Comparison of ENCODE assay signal across 4 fruit fly cellular contexts in genomic region chr3L:3928205-3928942, dm6.
TF ChIP-seq lines count a peak whose summit lies in the region.

No protein-coding gene starts in this region.

TF ChIP-seq in whole organism, adult, 20 proteins besides CTCF, POLR2A, EP300 and RAD21 (continued from another document):
- TF ChIP-seq CG7045 (GFP tag; optimal IDR thresholded peaks at IDR 0.05; lab: Kevin White, UChicago) (peak; percentile 96), ovo (GFP tag; optimal IDR thresholded peaks at IDR 0.05; lab: Kevin White, UChicago) (peak; percentile 92)

TF ChIP-seq in whole organism, embryonic, 481 proteins besides CTCF, POLR2A, EP300 and RAD21 (continued from another document and continues in another):
- TF ChIP-seq dati (GFP tag; IDR thresholded peaks at IDR 0.05; lab: Robert Waterston, UW) (peak; percentile 47; the same call in 1 of the 2 replicates), CG7745 (tag; optimal IDR thresholded peaks at IDR 0.05; lab: Kevin White, UChicago) (no peak), Sin3A (optimal IDR thresholded peaks at IDR 0.05; lab: Kevin White, UChicago) (no peak), CG30020 (tag; optimal IDR thresholded peaks at IDR 0.05; lab: Kevin White, UChicago) (no peak), bigmax (GFP tag; optimal IDR thresholded peaks at IDR 0.05; lab: Kevin White, UChicago) (no peak), rib (GFP tag; IDR thresholded peaks at IDR 0.05; lab: Robert Waterston, UW) (peak; percentile 94), CG14050 (GFP tag; IDR thresholded peaks at IDR 0.05; lab: Robert Waterston, UW) (peak; percentile 82), lbe (GFP tag; optimal IDR thresholded peaks at IDR 0.05; lab: Kevin White, UChicago) (peak; percentile 87), btn (GFP tag; optimal IDR thresholded peaks at IDR 0.05; lab: Kevin White, UChicago) (peak; percentile 45), danr (GFP tag; IDR thresholded peaks at IDR 0.05; lab: Robert Waterston, UW) (peak; percentile 77), Max (GFP tag; optimal IDR thresholded peaks at IDR 0.05; lab: Kevin White, UChicago) (peak; percentile 78), CG2678 (tag; optimal IDR thresholded peaks at IDR 0.05; lab: Kevin White, UChicago) (peak; percentile 94), CG3838 (GFP tag; optimal IDR thresholded peaks at IDR 0.05; lab: Kevin White, UChicago) (peak; percentile 50), Fer3 (tag; optimal IDR thresholded peaks at IDR 0.05; lab: Kevin White, UChicago) (peak; percentile 92), CG17912 (GFP tag; optimal IDR thresholded peaks at IDR 0.05; lab: Kevin White, UChicago) (peak; percentile 20), CG12299 (tag; optimal IDR thresholded peaks at IDR 0.05; lab: Kevin White, UChicago) (peak; percentile 70), sna (GFP tag; IDR thresholded peaks at IDR 0.05; lab: Robert Waterston, UW; ENCODE audit: partially characterized antibody) (no peak), gt (GFP tag; IDR thresholded peaks at IDR 0.05; lab: Robert Waterston, UW) (peak; percentile 56), amos (GFP tag; IDR thresholded peaks at IDR 0.05; lab: Robert Waterston, UW; ENCODE audit: partially characterized antibody) (no peak), CG11695 (GFP tag; IDR thresholded peaks at IDR 0.05; lab: Robert Waterston, UW) (peak; percentile 84; the same call in 2 of the 3 replicates), croc (GFP tag; conservative IDR thresholded peaks at IDR 0.05; lab: Robert Waterston, UW) (peak; percentile 27; the same call in 1 of the 3 replicates), repo (GFP tag; optimal IDR thresholded peaks at IDR 0.05; lab: Kevin White, UChicago) (peak; percentile 65), cas (GFP tag; IDR thresholded peaks at IDR 0.05; lab: Robert Waterston, UW) (peak; percentile 81), CG8765 (GFP tag; IDR thresholded peaks at IDR 0.05; lab: Robert Waterston, UW) (peak; percentile 51; the same call in 1 of the 2 replicates), Lim3 (GFP tag; IDR thresholded peaks at IDR 0.05; lab: Robert Waterston, UW) (peak; percentile 81), CG2712 (tag; optimal IDR thresholded peaks at IDR 0.05; lab: Kevin White, UChicago) (peak; percentile 68), gro (GFP tag; optimal IDR thresholded peaks at IDR 0.05; lab: Kevin White, UChicago) (peak; percentile 93), CG9609 (GFP tag; optimal IDR thresholded peaks at IDR 0.05; lab: Kevin White, UChicago) (peak; percentile 86), ftz-f1 (GFP tag; optimal IDR thresholded peaks at IDR 0.05; lab: Kevin White, UChicago) (no peak), sr (GFP tag; IDR thresholded peaks at IDR 0.05; lab: Robert Waterston, UW) (0 out of 3 replicates have a peak, but pooled peaks have one; percentile 31), D19B (GFP tag; optimal IDR thresholded peaks at IDR 0.05; lab: Kevin White, UChicago) (peak; percentile 75), CG8089 (GFP tag; optimal IDR thresholded peaks at IDR 0.05; lab: Kevin White, UChicago) (peak; percentile 57), CG11504 (tag; optimal IDR thresholded peaks at IDR 0.05; lab: Kevin White, UChicago) (peak; percentile 88), CG9437 (GFP tag; optimal IDR thresholded peaks at IDR 0.05; lab: Kevin White, UChicago) (peak; percentile 63), CG10366 (GFP tag; IDR thresholded peaks at IDR 0.05; lab: Robert Waterston, UW) (peak; percentile 90), her (GFP tag; optimal IDR thresholded peaks at IDR 0.05; lab: Kevin White, UChicago) (peak; percentile 81), scrt (GFP tag; optimal IDR thresholded peaks at IDR 0.05; lab: Kevin White, UChicago) (peak; percentile 87), z (GFP tag; IDR thresholded peaks at IDR 0.05; lab: Robert Waterston, UW) (no peak), tap (tag; optimal IDR thresholded peaks at IDR 0.05; lab: Kevin White, UChicago) (peak; percentile 81), grn (GFP tag; optimal IDR thresholded peaks at IDR 0.05; lab: Kevin White, UChicago) (peak; percentile 3), Atf-2 (GFP tag; optimal IDR thresholded peaks at IDR 0.05; lab: Kevin White, UChicago) (peak; percentile 81), dan (GFP tag; IDR thresholded peaks at IDR 0.05; lab: Robert Waterston, UW) (no peak)

TF ChIP-seq in whole organism, prepupa, 60 proteins besides CTCF, POLR2A, EP300 and RAD21 (continued from another document):
- TF ChIP-seq Sox102F (GFP tag; optimal IDR thresholded peaks at IDR 0.05; lab: Kevin White, UChicago) = peak; percentile 91
- TF ChIP-seq CG6808 (GFP tag; optimal IDR thresholded peaks at IDR 0.05; lab: Kevin White, UChicago) = peak; percentile 29
- peak; percentile 78 for TF ChIP-seq Hr4 (GFP tag; optimal IDR thresholded peaks at IDR 0.05; lab: Kevin White, UChicago)
- peak; percentile 78 for TF ChIP-seq CG15336 (GFP tag; IDR thresholded peaks at IDR 0.05; lab: Robert Waterston, UW)
- peak; percentile 75 for TF ChIP-seq CG32006 (GFP tag; optimal IDR thresholded peaks at IDR 0.05; lab: Kevin White, UChicago)
- no peak for TF ChIP-seq CG6854 (GFP tag; optimal IDR thresholded peaks at IDR 0.05; lab: Kevin White, UChicago)
- TF ChIP-seq cyc (GFP tag; optimal IDR thresholded peaks at IDR 0.05; lab: Kevin White, UChicago) = peak; percentile 89
- peak; percentile 87 for TF ChIP-seq acj6 (GFP tag; optimal IDR thresholded peaks at IDR 0.05; lab: Kevin White, UChicago)
- TF ChIP-seq Gug (GFP tag; IDR thresholded peaks at IDR 0.05; lab: Robert Waterston, UW) = peak; percentile 70
- TF ChIP-seq lz (GFP tag; optimal IDR thresholded peaks at IDR 0.05; lab: Kevin White, UChicago) = peak; percentile 85
- TF ChIP-seq Smox (GFP tag; optimal IDR thresholded peaks at IDR 0.05; lab: Kevin White, UChicago) = peak; percentile 90
- TF ChIP-seq eg (GFP tag; IDR thresholded peaks at IDR 0.05; lab: Robert Waterston, UW) = peak; percentile 80
- TF ChIP-seq ss (GFP tag; optimal IDR thresholded peaks at IDR 0.05; lab: Kevin White, UChicago) = peak in 1 of 2 experiments; percentile 35
- no peak for TF ChIP-seq CG9139 (GFP tag; optimal IDR thresholded peaks at IDR 0.05; lab: Kevin White, UChicago)
- peak; percentile 73 for TF ChIP-seq fd59A (GFP tag; optimal IDR thresholded peaks at IDR 0.05; lab: Kevin White, UChicago)
- TF ChIP-seq Hr38 (GFP tag; optimal IDR thresholded peaks at IDR 0.05; lab: Kevin White, UChicago) = no peak
- peak; percentile 81 for TF ChIP-seq Ets21C (GFP tag; optimal IDR thresholded peaks at IDR 0.05; lab: Kevin White, UChicago)
- TF ChIP-seq CG31627 (GFP tag; optimal IDR thresholded peaks at IDR 0.05; lab: Kevin White, UChicago) = peak; percentile 95
- TF ChIP-seq CG3919 (GFP tag; optimal IDR thresholded peaks at IDR 0.05; lab: Kevin White, UChicago) = peak; percentile 80
- TF ChIP-seq CG10669 (GFP tag; optimal IDR thresholded peaks at IDR 0.05; lab: Kevin White, UChicago) = peak; percentile 60
- TF ChIP-seq CG6163 (GFP tag; IDR thresholded peaks at IDR 0.05; lab: Robert Waterston, UW) = peak; percentile 90
- peak; percentile 27 for TF ChIP-seq spab (GFP tag; optimal IDR thresholded peaks at IDR 0.05; lab: Kevin White, UChicago)
- peak; percentile 55 for TF ChIP-seq fkh (GFP tag; optimal IDR thresholded peaks at IDR 0.05; lab: Kevin White, UChicago)
- peak; percentile 51 to 62 for TF ChIP-seq salr (GFP tag; optimal IDR thresholded peaks at IDR 0.05; lab: Kevin White, UChicago)
- peak; percentile 90 for TF ChIP-seq Sox14 (GFP tag; optimal IDR thresholded peaks at IDR 0.05; lab: Kevin White, UChicago)
- TF ChIP-seq achi (GFP tag; optimal IDR thresholded peaks at IDR 0.05; lab: Kevin White, UChicago) = peak; percentile 84
- peak; percentile 93 for TF ChIP-seq Met (GFP tag; optimal IDR thresholded peaks at IDR 0.05; lab: Kevin White, UChicago)
- TF ChIP-seq CG11902 (GFP tag; optimal IDR thresholded peaks at IDR 0.05; lab: Kevin White, UChicago) = peak; percentile 83
- TF ChIP-seq esn (GFP tag; optimal IDR thresholded peaks at IDR 0.05; lab: Kevin White, UChicago) = peak; percentile 92
- TF ChIP-seq Sox15 (GFP tag; optimal IDR thresholded peaks at IDR 0.05; lab: Kevin White, UChicago) = peak; percentile 86
- peak; percentile 53 for TF ChIP-seq Lpt (GFP tag; optimal IDR thresholded peaks at IDR 0.05; lab: Kevin White, UChicago)
- peak; percentile 88 for TF ChIP-seq pdm3 (GFP tag; optimal IDR thresholded peaks at IDR 0.05; lab: Kevin White, UChicago)
- TF ChIP-seq Eip78C (GFP tag; lab: Kevin White, UChicago) = peak; percentile 93
- peak; percentile 86 for TF ChIP-seq topi (GFP tag; optimal IDR thresholded peaks at IDR 0.05; lab: Kevin White, UChicago)
- peak; percentile 85 for TF ChIP-seq CG6792 (GFP tag; optimal IDR thresholded peaks at IDR 0.05; lab: Kevin White, UChicago)
- TF ChIP-seq CG11762 (GFP tag; optimal IDR thresholded peaks at IDR 0.05; lab: Kevin White, UChicago; ENCODE audit: insufficient read depth) = peak; percentile 62
- TF ChIP-seq CG34406 (GFP tag; optimal IDR thresholded peaks at IDR 0.05; lab: Kevin White, UChicago) = peak; percentile 91
- TF ChIP-seq Ets96B (tag; optimal IDR thresholded peaks at IDR 0.05; lab: Kevin White, UChicago) = peak; percentile 55
- TF ChIP-seq Eip93F (GFP tag; optimal IDR thresholded peaks at IDR 0.05; lab: Kevin White, UChicago) = peak; percentile 69
- peak; percentile 96 for TF ChIP-seq svp (GFP tag; lab: Kevin White, UChicago)
- peak; percentile 55 for TF ChIP-seq CG4318 (GFP tag; optimal IDR thresholded peaks at IDR 0.05; lab: Kevin White, UChicago)
- peak; percentile 57 for TF ChIP-seq CG1621 (tag; optimal IDR thresholded peaks at IDR 0.05; lab: Kevin White, UChicago)

TF ChIP-seq in whole organism, wandering third instar larva, 38 proteins besides CTCF, POLR2A, EP300 and RAD21 (continued from another document):
- TF ChIP-seq dl (GFP tag; optimal IDR thresholded peaks at IDR 0.05; lab: Kevin White, UChicago; ENCODE audit: insufficient read depth in 1 of 2, partially characterized antibody in 2 of 2) = no peak
- TF ChIP-seq GATAd (GFP tag; optimal IDR thresholded peaks at IDR 0.05; lab: Kevin White, UChicago) = peak; percentile 84
- no peak for TF ChIP-seq Abd-B (GFP tag; optimal IDR thresholded peaks at IDR 0.05; lab: Kevin White, UChicago)
- peak; percentile 74 for TF ChIP-seq dsf (GFP tag; optimal IDR thresholded peaks at IDR 0.05; lab: Kevin White, UChicago; ENCODE audit: borderline replicate concordance)
- no peak for TF ChIP-seq Hr78 (GFP tag; optimal IDR thresholded peaks at IDR 0.05; lab: Kevin White, UChicago)
- TF ChIP-seq h (GFP tag; optimal IDR thresholded peaks at IDR 0.05; lab: Kevin White, UChicago) = peak; percentile 97
- TF ChIP-seq Hnf4 (GFP tag; optimal IDR thresholded peaks at IDR 0.05; lab: Kevin White, UChicago) = peak; percentile 92
- peak; percentile 79 for TF ChIP-seq dmrt93B (GFP tag; optimal IDR thresholded peaks at IDR 0.05; lab: Kevin White, UChicago)
- no peak for TF ChIP-seq Myc (optimal IDR thresholded peaks at IDR 0.05; lab: Kevin White, UChicago)
- TF ChIP-seq br (GFP tag; optimal IDR thresholded peaks at IDR 0.05; lab: Kevin White, UChicago) = peak; percentile 94
- TF ChIP-seq N (GFP tag; optimal IDR thresholded peaks at IDR 0.05; lab: Kevin White, UChicago) = no peak
- peak; percentile 70 for TF ChIP-seq Hr83 (GFP tag; optimal IDR thresholded peaks at IDR 0.05; lab: Kevin White, UChicago; ENCODE audit: poor library complexity, severe bottlenecking)
- TF ChIP-seq OdsH (GFP tag; optimal IDR thresholded peaks at IDR 0.05; lab: Kevin White, UChicago) = peak; percentile 95
- peak; percentile 89 for TF ChIP-seq psq (GFP tag; optimal IDR thresholded peaks at IDR 0.05; lab: Kevin White, UChicago)
